Fruit fly (Drosophila melanogaster) whole organism, adult: ENCODE results near the gene CG15891.
A peak's percentile ranks its signal among the peaks of the same experiment; 100 is the strongest.

Experiments used
- CG11617 ChIP-seq: fragments of 200-800 bp; sonication (Bioruptor generic); optimal IDR thresholded peaks from 2 replicates; lab custom pipeline; 2017; ENCODE audit warnings: mild to moderate bottlenecking, missing biosample characterization, missing genetic modification reagents, missing genetic modification characterization
- CG12768 ChIP-seq: fragments of 200-800 bp; sonication (Bioruptor generic); optimal IDR thresholded peaks from 2 replicates; lab custom pipeline; 2017; ENCODE audit warnings: missing biosample characterization, missing genetic modification characterization, mild to moderate bottlenecking, moderate library complexity, missing genetic modification reagents
- CG14711 ChIP-seq: fragments of 200-800 bp; sonication (Bioruptor generic); optimal IDR thresholded peaks from 2 replicates; lab custom pipeline; 2018; ENCODE audit warnings: missing biosample characterization, mild to moderate bottlenecking, missing genetic modification characterization, moderate library complexity
- CG1620 ChIP-seq: fragments of 200-800 bp; sonication (Bioruptor generic); optimal IDR thresholded peaks from 2 replicates; lab custom pipeline; 2016; ENCODE audit warnings: missing biosample characterization, missing genetic modification characterization
- CG33017 ChIP-seq: fragments of 200-800 bp; sonication (Bioruptor generic); optimal IDR thresholded peaks from 2 replicates; lab custom pipeline; 2018; ENCODE audit warnings: missing biosample characterization, mild to moderate bottlenecking, missing genetic modification characterization, moderate library complexity
- CG5204 ChIP-seq: fragments of 200-800 bp; sonication (Bioruptor generic); optimal IDR thresholded peaks from 2 replicates; lab custom pipeline; 2016; ENCODE audit warnings: missing biosample characterization, missing genetic modification characterization
- CG7045 ChIP-seq: fragments of 200-800 bp; sonication (Bioruptor generic); optimal IDR thresholded peaks from 2 replicates; lab custom pipeline; 2017; ENCODE audit warnings: missing biosample characterization, mild to moderate bottlenecking, missing genetic modification characterization
- CG7101 ChIP-seq: fragments of 200-800 bp; sonication (Bioruptor generic); optimal IDR thresholded peaks from 2 replicates; lab custom pipeline; 2018; ENCODE audit warnings: missing biosample characterization, mild to moderate bottlenecking, missing genetic modification characterization, moderate library complexity
- Clk ChIP-seq: fragments of 200-800 bp; sonication (Bioruptor generic); optimal IDR thresholded peaks from 2 replicates; lab custom pipeline; 2017; ENCODE audit warnings: missing biosample characterization, missing genetic modification characterization
- Crg-1 ChIP-seq: fragments of 200-800 bp; sonication (Bioruptor generic); optimal IDR thresholded peaks from 2 replicates; lab custom pipeline; 2016; ENCODE audit warnings: missing biosample characterization, missing genetic modification characterization
- Hr96 ChIP-seq: fragments of 200-800 bp; sonication (Bioruptor generic); optimal IDR thresholded peaks from 2 replicates; lab custom pipeline; 2016; ENCODE audit warnings: missing biosample characterization, missing genetic modification characterization
- Mnt ChIP-seq: fragments of 200-800 bp; sonication (Bioruptor generic); optimal IDR thresholded peaks from 2 replicates; lab custom pipeline; 2016; ENCODE audit warnings: missing biosample characterization, mild to moderate bottlenecking, missing genetic modification characterization
- bab1 ChIP-seq: fragments of 200-800 bp; sonication (Bioruptor generic); optimal IDR thresholded peaks from 3 replicates; lab custom pipeline; 2019; ENCODE audit warnings: missing biosample characterization, mild to moderate bottlenecking, missing genetic modification characterization, moderate library complexity
- cic ChIP-seq: fragments of 200-800 bp; sonication (Bioruptor generic); optimal IDR thresholded peaks from 2 replicates; lab custom pipeline; 2017; ENCODE audit warnings: missing biosample characterization, mild to moderate bottlenecking, missing genetic modification characterization, moderate library complexity
- cnc ChIP-seq, 2 experiments: fragments of >200 bp; optimal IDR thresholded peaks; 2 replicates each; lab custom pipeline; 2017
- kay ChIP-seq: fragments of 200-800 bp; sonication (Bioruptor generic); peaks from one replicate; lab custom pipeline; 2016; ENCODE audit warnings: missing biosample characterization, missing genetic modification characterization, borderline replicate concordance
- ovo ChIP-seq: fragments of 200-800 bp; sonication (Bioruptor generic); optimal IDR thresholded peaks from 2 replicates; lab custom pipeline; 2016; ENCODE audit warnings: missing biosample characterization, missing genetic modification characterization
- pad ChIP-seq: fragments of 200-800 bp; sonication (Bioruptor generic); optimal IDR thresholded peaks from 3 replicates; lab custom pipeline; 2017; ENCODE audit warnings: missing biosample characterization, missing genetic modification characterization, mild to moderate bottlenecking, moderate library complexity, missing genetic modification reagents
- tj ChIP-seq: fragments of 200-800 bp; sonication (Bioruptor generic); optimal IDR thresholded peaks from 3 replicates; lab custom pipeline; 2017; ENCODE audit warnings: missing biosample characterization, mild to moderate bottlenecking, missing genetic modification characterization, moderate library complexity
- toe ChIP-seq: fragments of 200-800 bp; sonication (Bioruptor generic); optimal IDR thresholded peaks from 2 replicates; lab custom pipeline; 2016; ENCODE audit warnings: missing biosample characterization, missing genetic modification characterization

CG15891 gene

DNA sequence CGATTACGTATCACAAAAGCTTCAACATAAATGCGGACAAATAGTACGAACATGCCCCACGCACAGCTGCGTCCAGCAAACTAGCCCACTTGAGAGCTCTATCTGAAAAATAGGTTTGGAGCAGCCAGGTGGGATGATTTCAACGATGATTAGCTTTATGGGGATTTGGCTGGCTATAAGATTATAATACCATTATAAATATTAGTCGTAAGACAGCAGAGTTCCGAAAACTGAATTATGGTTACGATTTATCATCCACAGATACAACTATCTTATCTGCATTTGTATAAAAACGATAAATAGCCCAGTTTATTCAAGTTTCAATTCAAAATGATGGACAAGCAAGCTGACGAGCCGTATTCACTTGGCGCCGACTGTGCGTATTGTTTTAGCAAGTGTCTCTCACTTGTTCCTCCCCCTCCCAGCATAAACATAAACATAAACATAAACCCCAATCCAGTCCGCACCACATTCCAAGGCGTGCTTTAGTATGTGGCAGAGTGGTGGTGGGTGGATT, 31.5 kb downstream of the CG15891 start:
- TF ChIP-seq bab1 (GFP tag; lab: Kevin White, UChicago) (peak; percentile 12), CG11617 (no peak)

dm6 chrX:6260900-6261299, 34.2 kb downstream of the CG15891 start, which contains the start of gene Josd:
TSS of gene Josd (plus strand) at chrX:6261169.
- no peak for TF ChIP-seq ovo (GFP tag; lab: Kevin White, UChicago)
- no peak for TF ChIP-seq CG7045
- peak; percentile 16 for TF ChIP-seq toe (GFP tag; lab: Kevin White, UChicago)
- peak; percentile 48 for TF ChIP-seq bab1 (GFP tag; lab: Kevin White, UChicago)
- TF ChIP-seq CG14711 (tag; lab: Kevin White, UChicago): no peak
- no peak for TF ChIP-seq cic (GFP tag; lab: Kevin White, UChicago)
- TF ChIP-seq CG33017 (tag; lab: Kevin White, UChicago): no peak
- no peak for TF ChIP-seq kay (GFP tag; lab: Kevin White, UChicago)
- no peak for TF ChIP-seq CG5204 (GFP tag; lab: Kevin White, UChicago)
- no peak for TF ChIP-seq Crg-1 (GFP tag; lab: Kevin White, UChicago)
- no peak for TF ChIP-seq CG12768 (GFP tag; lab: Kevin White, UChicago)
- no peak for TF ChIP-seq CG11617
- TF ChIP-seq Hr96 (GFP tag; lab: Kevin White, UChicago): no peak
- peak; percentile 24 for TF ChIP-seq Mnt (GFP tag; lab: Kevin White, UChicago)
- no peak for TF ChIP-seq CG7101 (tag; lab: Kevin White, UChicago)
- TF ChIP-seq pad (GFP tag; lab: Kevin White, UChicago): no peak
- TF ChIP-seq tj (GFP tag; lab: Kevin White, UChicago): no peak
- no peak for TF ChIP-seq cnc (optimal IDR thresholded peaks at IDR 0.05; lab: Kevin White, UChicago)
- peak; percentile 7 for TF ChIP-seq CG1620 (GFP tag; lab: Kevin White, UChicago)
- no peak for TF ChIP-seq Clk (GFP tag; lab: Kevin White, UChicago)

DNA sequence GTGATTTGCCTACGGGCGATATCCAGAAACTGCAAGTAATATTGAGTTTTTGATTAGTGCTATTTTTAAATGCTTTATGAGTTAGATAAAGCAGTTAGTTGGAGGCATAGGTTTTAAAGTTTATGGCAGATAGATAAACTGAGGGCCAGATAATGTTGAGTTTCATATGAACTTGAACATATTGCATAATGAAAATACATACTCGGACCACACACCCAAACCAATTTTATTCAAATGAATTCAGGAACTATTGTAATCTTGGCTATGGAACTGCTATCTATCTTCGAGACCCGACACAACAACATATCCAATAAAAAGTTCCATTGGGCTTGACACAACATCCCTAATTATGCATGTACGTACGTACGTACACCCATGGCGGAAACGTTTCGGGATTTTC, 35.4 kb downstream of the CG15891 start:
- TF ChIP-seq ovo (GFP tag; lab: Kevin White, UChicago): no peak

dm6 chrX:6255414-6255915, 39.7 kb downstream of the CG15891 start, which contains the start of the genes Rbcn-3A and Spx:
TSS of gene Rbcn-3A (minus strand) at chrX:6255487.
TSS of gene Spx (plus strand) at chrX:6255822.
- no peak for TF ChIP-seq Clk (GFP tag; lab: Kevin White, UChicago)
- no peak for TF ChIP-seq kay (GFP tag; lab: Kevin White, UChicago)
- no peak for TF ChIP-seq CG7045
- no peak for TF ChIP-seq CG33017 (tag; lab: Kevin White, UChicago)
- no peak for TF ChIP-seq toe (GFP tag; lab: Kevin White, UChicago)
- no peak for TF ChIP-seq cic (GFP tag; lab: Kevin White, UChicago)
- TF ChIP-seq CG12768 (GFP tag; lab: Kevin White, UChicago): no peak
- TF ChIP-seq ovo (GFP tag; lab: Kevin White, UChicago): peak; percentile 44
- TF ChIP-seq bab1 (GFP tag; lab: Kevin White, UChicago): peak; percentile 49
- peak; percentile 27 for TF ChIP-seq Crg-1 (GFP tag; lab: Kevin White, UChicago)
- TF ChIP-seq tj (GFP tag; lab: Kevin White, UChicago): peak; percentile 47
- TF ChIP-seq pad (GFP tag; lab: Kevin White, UChicago): peak; percentile 31
- TF ChIP-seq Hr96 (GFP tag; lab: Kevin White, UChicago): no peak
- TF ChIP-seq CG11617: peak; percentile 64
- TF ChIP-seq cnc (optimal IDR thresholded peaks at IDR 0.05; lab: Kevin White, UChicago): no peak
- TF ChIP-seq CG1620 (GFP tag; lab: Kevin White, UChicago): no peak
- peak; percentile 85 for TF ChIP-seq CG14711 (tag; lab: Kevin White, UChicago)
- TF ChIP-seq CG7101 (tag; lab: Kevin White, UChicago): peak; percentile 73
- peak; percentile 67 for TF ChIP-seq Mnt (GFP tag; lab: Kevin White, UChicago)
- TF ChIP-seq CG5204 (GFP tag; lab: Kevin White, UChicago): no peak

DNA sequence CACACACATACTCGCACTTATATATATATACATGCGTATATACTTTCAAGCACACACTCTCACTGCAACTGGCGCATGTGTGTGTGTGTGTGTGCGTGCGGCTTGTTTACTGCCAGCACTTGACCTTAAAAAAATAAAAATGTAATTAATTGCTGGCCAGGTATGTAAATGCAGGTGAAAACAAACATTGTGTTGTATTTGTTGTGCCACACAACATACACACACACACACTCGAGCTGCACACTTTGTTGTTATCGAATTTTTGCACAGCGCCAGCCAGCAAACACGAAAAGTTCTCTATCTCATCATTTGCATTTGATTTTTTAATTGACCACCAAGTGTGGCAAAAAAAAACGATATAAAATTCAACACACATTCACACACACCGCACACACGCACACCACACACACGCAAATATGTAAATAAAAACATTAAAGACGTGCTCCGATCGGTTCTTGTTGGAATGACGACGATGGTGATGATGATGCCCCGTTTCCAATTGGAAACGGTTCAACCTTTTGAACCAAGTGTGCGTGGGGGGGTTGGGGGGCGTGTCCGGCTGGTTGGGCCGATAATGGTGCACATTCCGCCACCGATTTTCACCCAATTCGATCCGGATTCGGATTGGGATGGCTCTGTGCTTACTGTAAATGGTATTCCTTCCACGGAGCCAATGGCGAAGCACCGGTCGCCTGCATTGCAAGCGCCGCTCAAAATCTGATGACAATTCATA, 40.4 kb downstream of the CG15891 start:
- no peak for TF ChIP-seq pad (GFP tag; lab: Kevin White, UChicago)
- TF ChIP-seq ovo (GFP tag; lab: Kevin White, UChicago): no peak
- no peak for TF ChIP-seq tj (GFP tag; lab: Kevin White, UChicago)
- TF ChIP-seq Hr96 (GFP tag; lab: Kevin White, UChicago): no peak
- TF ChIP-seq CG12768 (GFP tag; lab: Kevin White, UChicago): no peak
- TF ChIP-seq CG1620 (GFP tag; lab: Kevin White, UChicago): no peak
- no peak for TF ChIP-seq cic (GFP tag; lab: Kevin White, UChicago)
- TF ChIP-seq toe (GFP tag; lab: Kevin White, UChicago): no peak
- no peak for TF ChIP-seq CG7101 (tag; lab: Kevin White, UChicago)
- no peak for TF ChIP-seq kay (GFP tag; lab: Kevin White, UChicago)
- no peak for TF ChIP-seq CG7045
- no peak for TF ChIP-seq CG33017 (tag; lab: Kevin White, UChicago)
- TF ChIP-seq bab1 (GFP tag; lab: Kevin White, UChicago): no peak
- no peak for TF ChIP-seq cnc (optimal IDR thresholded peaks at IDR 0.05; lab: Kevin White, UChicago)
- no peak for TF ChIP-seq CG14711 (tag; lab: Kevin White, UChicago)
- no peak for TF ChIP-seq Mnt (GFP tag; lab: Kevin White, UChicago)
- TF ChIP-seq CG11617: no peak
- no peak for TF ChIP-seq Clk (GFP tag; lab: Kevin White, UChicago)
- no peak for TF ChIP-seq Crg-1 (GFP tag; lab: Kevin White, UChicago)
